Fruit fly (Drosophila melanogaster) Kc167 (cell line): ENCODE measurements around the gene mthl8.

Experiments used
- Myc ChIP-seq: fragments of >200 bp; optimal IDR thresholded peaks from 2 replicates; lab custom pipeline; 2017; ENCODE audit warnings: missing external identifiers
- insv ChIP-seq: fragments of >200 bp; optimal IDR thresholded peaks from 3 replicates; lab custom pipeline; 2018; ENCODE audit warnings: missing external identifiers

- no peak for TF ChIP-seq Myc (lab: Kevin White, UChicago)
- no peak for TF ChIP-seq insv (lab: Kevin White, UChicago)
These were observed 47.1 kb downstream of the mthl8 start for dm6 chr3L:69310-69709.
